Fruit fly (Drosophila melanogaster): Measurements from ENCODE around the gene Hml.

Gene Hml

DNA sequence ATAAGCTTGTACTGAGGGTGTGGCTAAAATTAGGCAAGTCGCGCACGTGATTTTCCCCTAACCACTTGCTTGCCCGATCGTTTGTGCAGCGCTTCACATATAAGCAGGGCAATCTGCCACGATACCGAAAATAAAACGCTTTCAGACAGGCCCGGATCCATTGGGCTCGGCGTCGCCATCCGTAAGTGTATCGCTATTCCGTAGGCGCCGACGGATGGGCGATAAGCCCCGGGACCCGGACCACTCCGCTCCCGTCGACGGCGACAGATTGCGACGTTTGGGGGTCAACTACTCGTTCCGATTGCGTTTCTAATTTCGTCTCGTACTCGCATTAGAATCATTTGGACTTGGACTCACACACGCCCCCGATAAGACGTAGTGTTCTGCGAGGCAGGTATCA is 16.5 kb downstream of the Hml start (continued):
- TF ChIP-seq prd (optimal IDR thresholded peaks at IDR 0.05), result no peak
- peak; percentile 96 for TF ChIP-seq prd (GFP tag; IDR thresholded peaks at IDR 0.05)
- peak; percentile 4 for TF ChIP-seq ac (GFP tag; optimal IDR thresholded peaks at IDR 0.05)
- TF ChIP-seq Awh (GFP tag; IDR thresholded peaks at IDR 0.05), result peak; percentile 91
- no peak for TF ChIP-seq Sin3A (optimal IDR thresholded peaks at IDR 0.05)
- peak; percentile 68 for TF ChIP-seq dmrt99B (tag; optimal IDR thresholded peaks at IDR 0.05)
- TF ChIP-seq Deaf1 (tag; optimal IDR thresholded peaks at IDR 0.05), result no peak
- no peak; the same call in 2 of the 3 replicates for TF ChIP-seq CG17361 (GFP tag; IDR thresholded peaks at IDR 0.05)
- peak; percentile 99 for TF ChIP-seq row (GFP tag; IDR thresholded peaks at IDR 0.05)
- TF ChIP-seq TFAM (GFP tag; optimal IDR thresholded peaks at IDR 0.05), result no peak
- no peak for TF ChIP-seq unc-4 (GFP tag; IDR thresholded peaks at IDR 0.05; ENCODE audit: partially characterized antibody)
- TF ChIP-seq fd102C (GFP tag; optimal IDR thresholded peaks at IDR 0.05), result no peak
- TF ChIP-seq gce (GFP tag; IDR thresholded peaks at IDR 0.05), result peak; percentile 64; the same call in 1 of the 3 replicates
- no peak for TF ChIP-seq tll (GFP tag; optimal IDR thresholded peaks at IDR 0.05)
- no peak for TF ChIP-seq Sry-δ (GFP tag; optimal IDR thresholded peaks at IDR 0.05)
- TF ChIP-seq org-1 (GFP tag; optimal IDR thresholded peaks at IDR 0.05), result peak; percentile 60
- TF ChIP-seq dimm (GFP tag; IDR thresholded peaks at IDR 0.05), result peak; percentile 89
- peak; percentile 66 for TF ChIP-seq CG4424 (GFP tag; optimal IDR thresholded peaks at IDR 0.05)
- TF ChIP-seq CG33213 (GFP tag; optimal IDR thresholded peaks at IDR 0.05), result no peak
- peak; percentile 97 for TF ChIP-seq Ets65A (GFP tag)
- TF ChIP-seq Hr51 (GFP tag; optimal IDR thresholded peaks at IDR 0.05), result peak; percentile 74 to 78
- peak; percentile 90 for TF ChIP-seq rib (GFP tag; IDR thresholded peaks at IDR 0.05)
- TF ChIP-seq Abd-B (GFP tag; optimal IDR thresholded peaks at IDR 0.05), result peak; percentile 71
- peak; percentile 44 for TF ChIP-seq CG13775 (GFP tag; optimal IDR thresholded peaks at IDR 0.05)
- no peak for TF ChIP-seq CG31388 (GFP tag; optimal IDR thresholded peaks at IDR 0.05)
- TF ChIP-seq Mad (GFP tag; optimal IDR thresholded peaks at IDR 0.05), result peak; percentile 85
- peak; percentile 84 for TF ChIP-seq Oaz (GFP tag; IDR thresholded peaks at IDR 0.05)
- no peak for TF ChIP-seq CkIIα-i1 (GFP tag; IDR thresholded peaks at IDR 0.05)
- TF ChIP-seq sug (tag; optimal IDR thresholded peaks at IDR 0.05), result peak; percentile 99
- peak; percentile 16 for TF ChIP-seq Nf-YB (GFP tag; optimal IDR thresholded peaks at IDR 0.05)
- no peak for TF ChIP-seq Sox100B (GFP tag; optimal IDR thresholded peaks at IDR 0.05)
- no peak for TF ChIP-seq CG15011 (GFP tag; optimal IDR thresholded peaks at IDR 0.05)
- TF ChIP-seq Blimp-1 (GFP tag; optimal IDR thresholded peaks at IDR 0.05), result no peak
- no peak for TF ChIP-seq Sry-β (GFP tag; optimal IDR thresholded peaks at IDR 0.05)
- no peak for TF ChIP-seq Neu2 (GFP tag; optimal IDR thresholded peaks at IDR 0.05; ENCODE audit: borderline replicate concordance)
- peak; percentile 86 for TF ChIP-seq CG12744 (GFP tag; optimal IDR thresholded peaks at IDR 0.05)
- TF ChIP-seq mam (GFP tag; optimal IDR thresholded peaks at IDR 0.05), result peak; percentile 95
- peak; percentile 88 for TF ChIP-seq CG30403 (GFP tag; optimal IDR thresholded peaks at IDR 0.05)
- peak; percentile 80 for TF ChIP-seq Atf3 (GFP tag; optimal IDR thresholded peaks at IDR 0.05)
- TF ChIP-seq Doc3 (GFP tag; IDR thresholded peaks at IDR 0.05; ENCODE audit: partially characterized antibody), result no peak
- TF ChIP-seq az2 (GFP tag; optimal IDR thresholded peaks at IDR 0.05), result peak; percentile 88
- TF ChIP-seq CG14441 (GFP tag; IDR thresholded peaks at IDR 0.05), result peak; percentile 94
- TF ChIP-seq ERR (GFP tag; optimal IDR thresholded peaks at IDR 0.05), result peak; percentile 93
- no peak for TF ChIP-seq br (optimal IDR thresholded peaks at IDR 0.05)
- no peak for TF ChIP-seq NK7.1 (GFP tag; optimal IDR thresholded peaks at IDR 0.05)
- peak; percentile 72 for TF ChIP-seq CG9876 (GFP tag; optimal IDR thresholded peaks at IDR 0.05)
- TF ChIP-seq Antp (GFP tag; optimal IDR thresholded peaks at IDR 0.05), result peak; percentile 97
- TF ChIP-seq CG14860 (GFP tag; IDR thresholded peaks at IDR 0.05; ENCODE audit: partially characterized antibody), result 0 out of 3 replicates have a peak, but pooled peaks have one; percentile 41
- TF ChIP-seq fu2 (GFP tag; optimal IDR thresholded peaks at IDR 0.05), result peak; percentile 77
- no peak for TF ChIP-seq Hr39 (optimal IDR thresholded peaks at IDR 0.05)
- no peak for TF ChIP-seq CG7271 (tag; optimal IDR thresholded peaks at IDR 0.05)
- TF ChIP-seq Poxn (GFP tag; IDR thresholded peaks at IDR 0.05), result peak; percentile 69; the same call in 1 of the 2 replicates
- TF ChIP-seq Taf1 (GFP tag; IDR thresholded peaks at IDR 0.05), result peak; percentile 58
